Fruit fly (Drosophila melanogaster) whole organism, embryonic: ENCODE results near the gene vir-1.
A peak's percentile ranks its signal among the peaks of the same experiment; 100 is the strongest.

Source experiments
- Aef1 ChIP-seq: fragments of 200-800 bp; sonication (Bioruptor generic); IDR thresholded peaks from 3 replicates; pipeline ENCODE4 v1.3.6; 2022; ENCODE audit warnings: missing biosample characterization, missing genetic modification characterization
- Asciz ChIP-seq: fragments of 200-800 bp; sonication (Bioruptor generic); optimal IDR thresholded peaks from 2 replicates; lab custom pipeline; 2017; ENCODE audit warnings: missing biosample characterization, mild to moderate bottlenecking, missing genetic modification characterization, missing genetic modification reagents
- BtbVII ChIP-seq: fragments of 200-800 bp; sonication (Bioruptor generic); optimal IDR thresholded peaks from 3 replicates; lab custom pipeline; 2017; ENCODE audit warnings: missing biosample characterization, mild to moderate bottlenecking, missing genetic modification characterization
- CG10431 ChIP-seq: fragments of 200-800 bp; sonication (Bioruptor generic); optimal IDR thresholded peaks from 3 replicates; lab custom pipeline; 2018; ENCODE audit warnings: missing biosample characterization, mild to moderate bottlenecking, missing genetic modification characterization
- CG11695 ChIP-seq: fragments of 200-800 bp; sonication (Bioruptor generic); IDR thresholded peaks from 3 replicates; pipeline ENCODE4 v1.3.6; 2022; ENCODE audit warnings: missing biosample characterization, missing genetic modification characterization
- CG12155 ChIP-seq: fragments of 200-800 bp; sonication (Bioruptor generic); optimal IDR thresholded peaks from 3 replicates; lab custom pipeline; 2016; ENCODE audit warnings: missing biosample characterization, missing genetic modification characterization
- CG12391 ChIP-seq: fragments of 200-800 bp; sonication (Bioruptor generic); optimal IDR thresholded peaks from 3 replicates; lab custom pipeline; 2018; ENCODE audit warnings: missing biosample characterization, mild to moderate bottlenecking, missing genetic modification characterization, moderate library complexity
- CG12659 ChIP-seq: fragments of 200-800 bp; sonication (Bioruptor generic); optimal IDR thresholded peaks from 3 replicates; lab custom pipeline; 2017; ENCODE audit warnings: mild to moderate bottlenecking, missing biosample characterization, missing genetic modification reagents, missing genetic modification characterization
- CG13424 ChIP-seq: fragments of 200-800 bp; sonication (Bioruptor generic); optimal IDR thresholded peaks from 2 replicates; lab custom pipeline; 2019; ENCODE audit warnings: missing biosample characterization, mild to moderate bottlenecking, missing genetic modification characterization, moderate library complexity
- CG15479 ChIP-seq: fragments of 200-800 bp; sonication (Bioruptor generic); optimal IDR thresholded peaks from 3 replicates; lab custom pipeline; 2019; ENCODE audit warnings: missing biosample characterization, mild to moderate bottlenecking, missing genetic modification characterization, moderate library complexity
- CG17186 ChIP-seq: fragments of 200-800 bp; sonication (Bioruptor generic); optimal IDR thresholded peaks from 3 replicates; lab custom pipeline; 2017; ENCODE audit warnings: missing biosample characterization, missing genetic modification reagents, missing genetic modification characterization
- CG17361 ChIP-seq: fragments of 200-800 bp; sonication (Bioruptor generic); IDR thresholded peaks from 3 replicates; pipeline ENCODE4 v1.3.6; 2022; ENCODE audit warnings: missing biosample characterization, missing genetic modification characterization
- CG1792 ChIP-seq: fragments of 200-800 bp; sonication (Bioruptor generic); optimal IDR thresholded peaks from 2 replicates; lab custom pipeline; 2016; ENCODE audit warnings: missing biosample characterization, missing genetic modification characterization
- CG18011 ChIP-seq: fragments of 200-800 bp; sonication (Bioruptor generic); optimal IDR thresholded peaks from 2 replicates; lab custom pipeline; 2017; ENCODE audit warnings: missing biosample characterization, missing genetic modification characterization, mild to moderate bottlenecking, moderate library complexity, missing genotype
- CG1832 ChIP-seq: fragments of 200-800 bp; sonication (Bioruptor generic); optimal IDR thresholded peaks from 2 replicates; lab custom pipeline; 2017; ENCODE audit warnings: missing biosample characterization, mild to moderate bottlenecking, missing genetic modification characterization, inconsistent platforms
- CG3065 ChIP-seq: fragments of 200-800 bp; sonication (Bioruptor generic); optimal IDR thresholded peaks from 2 replicates; lab custom pipeline; 2016; ENCODE audit warnings: missing biosample characterization, missing genetic modification characterization
- CG32772 ChIP-seq: fragments of 200-800 bp; sonication (Bioruptor generic); IDR thresholded peaks from 2 replicates; pipeline ENCODE4 v1.3.6; 2022; ENCODE audit warnings: missing biosample characterization, missing genetic modification characterization
- CG3407 ChIP-seq: fragments of 200-800 bp; sonication (Bioruptor generic); optimal IDR thresholded peaks from 2 replicates; lab custom pipeline; 2018; ENCODE audit warnings: missing biosample characterization, mild to moderate bottlenecking, missing genetic modification characterization
- CG3847 ChIP-seq: fragments of 200-800 bp; sonication (Bioruptor generic); IDR thresholded peaks from 2 replicates; pipeline ENCODE4 v1.3.6; 2022; ENCODE audit warnings: missing biosample characterization, missing genetic modification characterization
- CG7357 ChIP-seq: fragments of 200-800 bp; sonication (Bioruptor generic); IDR thresholded peaks from 3 replicates; pipeline ENCODE4 v1.3.6; 2022; ENCODE audit warnings: missing biosample characterization, missing genetic modification characterization
- CG8281 ChIP-seq: fragments of 200-800 bp; sonication (Bioruptor generic); optimal IDR thresholded peaks from 2 replicates; lab custom pipeline; 2018; ENCODE audit warnings: missing biosample characterization, mild to moderate bottlenecking, missing genetic modification characterization, moderate library complexity
- CG9437 ChIP-seq: fragments of 200-800 bp; sonication (Bioruptor generic); optimal IDR thresholded peaks from 2 replicates; lab custom pipeline; 2018; ENCODE audit warnings: missing biosample characterization, mild to moderate bottlenecking, missing genetic modification characterization
- Dfd ChIP-seq, 2 experiments: fragments of >200 bp; optimal IDR thresholded peaks; 2 replicates each; lab custom pipeline; 2017; ENCODE audit warnings: missing biosample characterization in 2 of 2, missing genetic modification characterization in 2 of 2
- E2f1 ChIP-seq: fragments of 200-800 bp; sonication (Bioruptor generic); IDR thresholded peaks from 2 replicates; pipeline ENCODE4 v1.3.6; 2022; ENCODE audit warnings: missing biosample characterization, missing genetic modification characterization
- E2f2 ChIP-seq: fragments of 200-800 bp; sonication (Bioruptor generic); IDR thresholded peaks from 2 replicates; pipeline ENCODE4 v1.3.6; 2022; ENCODE audit warnings: missing biosample characterization, missing genetic modification characterization
- Fer2 ChIP-seq: fragments of 200-800 bp; sonication (Bioruptor generic); optimal IDR thresholded peaks from 2 replicates; lab custom pipeline; 2018; ENCODE audit warnings: missing biosample characterization, mild to moderate bottlenecking, missing genetic modification characterization, moderate library complexity
- Fer3 ChIP-seq: fragments of 200-800 bp; sonication (Bioruptor generic); optimal IDR thresholded peaks from 2 replicates; lab custom pipeline; 2018; ENCODE audit warnings: missing biosample characterization, mild to moderate bottlenecking, missing genetic modification characterization, moderate library complexity
- MBD-R2 ChIP-seq: fragments of 200-800 bp; sonication (Bioruptor generic); IDR thresholded peaks from 2 replicates; pipeline ENCODE4 v1.3.6; 2022; ENCODE audit warnings: missing biosample characterization, missing genetic modification characterization
- Med ChIP-seq: fragments of 200-800 bp; sonication (Bioruptor generic); peaks from one replicate; lab custom pipeline; 2016; ENCODE audit warnings: missing biosample characterization, missing genetic modification characterization, mild to moderate bottlenecking, inconsistent platforms, moderate library complexity
- Neu2 ChIP-seq: fragments of 200-800 bp; sonication (Bioruptor generic); optimal IDR thresholded peaks from 3 replicates; lab custom pipeline; 2016; ENCODE audit warnings: missing biosample characterization, missing genetic modification characterization, borderline replicate concordance
- Pdp1 ChIP-seq, 2 experiments: fragments of 200-800 bp; sonication (Bioruptor generic); optimal IDR thresholded peaks; 3 replicates each; lab custom pipeline; 2016; ENCODE audit warnings: missing biosample characterization in 2 of 2, missing genetic modification characterization in 2 of 2, mild to moderate bottlenecking in 1 of 2, moderate library complexity in 1 of 2
- ac ChIP-seq: fragments of 200-800 bp; sonication (Bioruptor generic); optimal IDR thresholded peaks from 3 replicates; lab custom pipeline; 2017; ENCODE audit warnings: missing biosample characterization, mild to moderate bottlenecking, missing genetic modification characterization
- ato ChIP-seq: fragments of 200-800 bp; sonication (Bioruptor generic); IDR thresholded peaks from 2 replicates; pipeline ENCODE4 v1.3.6; 2022; ENCODE audit warnings: missing biosample characterization, missing genetic modification characterization; ENCODE audit not compliant: partially characterized antibody
- bigmax ChIP-seq: fragments of 200-800 bp; sonication (Bioruptor generic); optimal IDR thresholded peaks from 2 replicates; lab custom pipeline; 2018; ENCODE audit warnings: missing biosample characterization, mild to moderate bottlenecking, missing genetic modification characterization
- ewg ChIP-seq: fragments of 200-800 bp; sonication (Bioruptor generic); optimal IDR thresholded peaks from 3 replicates; lab custom pipeline; 2017; ENCODE audit warnings: mild to moderate bottlenecking, missing biosample characterization, missing genetic modification reagents, missing genetic modification characterization
- fu2 ChIP-seq: fragments of 200-800 bp; sonication (Bioruptor generic); optimal IDR thresholded peaks from 2 replicates; lab custom pipeline; 2016; ENCODE audit warnings: missing biosample characterization, missing genetic modification characterization
- gsb-n ChIP-seq: fragments of 200-800 bp; sonication (Bioruptor generic); optimal IDR thresholded peaks from 3 replicates; lab custom pipeline; 2018; ENCODE audit warnings: missing biosample characterization, mild to moderate bottlenecking, missing genetic modification characterization
- jing ChIP-seq: fragments of 200-800 bp; sonication (Bioruptor generic); optimal IDR thresholded peaks from 2 replicates; lab custom pipeline; 2018; ENCODE audit warnings: missing biosample characterization, mild to moderate bottlenecking, missing genetic modification characterization
- jumu ChIP-seq: fragments of 200-800 bp; sonication (Bioruptor generic); optimal IDR thresholded peaks from 3 replicates; lab custom pipeline; 2016; ENCODE audit warnings: missing biosample characterization, missing genetic modification characterization
- kah ChIP-seq: fragments of 200-800 bp; sonication (Bioruptor generic); optimal IDR thresholded peaks from 2 replicates; lab custom pipeline; 2018; ENCODE audit warnings: missing biosample characterization, mild to moderate bottlenecking, missing genetic modification characterization
- klu ChIP-seq: fragments of 200-800 bp; sonication (Bioruptor generic); IDR thresholded peaks from 2 replicates; pipeline ENCODE4 v1.3.6; 2022; ENCODE audit warnings: missing biosample characterization, missing genetic modification characterization
- mam ChIP-seq: fragments of 200-800 bp; sonication (Bioruptor generic); optimal IDR thresholded peaks from 3 replicates; lab custom pipeline; 2016; ENCODE audit warnings: missing biosample characterization, missing genetic modification characterization
- psq ChIP-seq: fragments of 200-800 bp; sonication (Bioruptor generic); optimal IDR thresholded peaks from 2 replicates; lab custom pipeline; 2017; ENCODE audit warnings: missing biosample characterization, missing genetic modification characterization
- schlank ChIP-seq: fragments of 200-800 bp; sonication (Bioruptor generic); optimal IDR thresholded peaks from 2 replicates; lab custom pipeline; 2018; ENCODE audit warnings: missing biosample characterization, mild to moderate bottlenecking, missing genetic modification characterization
- sim ChIP-seq: fragments of 200-800 bp; sonication (Bioruptor generic); IDR thresholded peaks from 2 replicates; pipeline ENCODE4 v1.3.6; 2022; ENCODE audit warnings: missing biosample characterization, missing genetic modification characterization
- sisA ChIP-seq: fragments of 200-800 bp; sonication (Bioruptor generic); IDR thresholded peaks from 2 replicates; pipeline ENCODE4 v1.3.6; 2022; ENCODE audit warnings: missing biosample characterization, missing genetic modification characterization
- slou ChIP-seq: fragments of 200-800 bp; sonication (Bioruptor generic); optimal IDR thresholded peaks from 3 replicates; lab custom pipeline; 2016; ENCODE audit warnings: missing biosample characterization, missing genetic modification characterization
- sqz ChIP-seq: fragments of 200-800 bp; sonication (Bioruptor generic); optimal IDR thresholded peaks from 3 replicates; lab custom pipeline; 2018; ENCODE audit warnings: missing biosample characterization, mild to moderate bottlenecking, missing genetic modification characterization
- twi ChIP-seq: fragments of 200-800 bp; optimal IDR thresholded peaks from 2 replicates; lab custom pipeline; 2019; ENCODE audit warnings: missing biosample characterization, mild to moderate bottlenecking, missing genetic modification characterization, moderate library complexity
- zen2 ChIP-seq: fragments of 200-800 bp; sonication (Bioruptor generic); IDR thresholded peaks from 3 replicates; pipeline ENCODE4 v1.3.6; 2022; ENCODE audit warnings: missing biosample characterization, missing genetic modification characterization; ENCODE audit not compliant: partially characterized antibody
- zf30C ChIP-seq: fragments of 200-800 bp; sonication (Bioruptor generic); optimal IDR thresholded peaks from 3 replicates; lab custom pipeline; 2018; ENCODE audit warnings: missing biosample characterization, mild to moderate bottlenecking, missing genetic modification characterization

vir-1 gene

DNA sequence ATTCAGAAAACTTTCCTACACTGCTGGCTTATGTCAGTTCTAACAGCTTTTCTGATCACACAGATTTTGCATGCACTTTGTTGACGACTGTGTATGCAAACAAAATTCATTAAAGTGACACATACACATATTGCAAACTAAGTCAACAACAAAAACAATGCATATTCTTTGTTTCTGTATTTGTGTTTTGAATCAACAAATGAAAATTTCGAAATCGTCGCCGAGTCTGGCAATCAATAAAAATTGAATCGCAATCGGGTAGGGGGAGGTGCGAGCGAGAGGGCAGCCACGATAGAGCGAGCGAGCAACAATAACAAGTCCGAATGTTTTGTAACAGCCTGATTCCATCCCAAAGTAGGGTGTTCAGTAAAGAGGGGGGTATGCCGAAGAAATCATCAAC lies 39.8 kb upstream of the vir-1 start:
- TF ChIP-seq CG8281 (tag; lab: Kevin White, UChicago) (peak; percentile 6), schlank (peak; percentile 2), E2f1 (GFP tag; lab: Robert Waterston, UW) (no peak), sisA (GFP tag; lab: Robert Waterston, UW) (no peak), jumu (GFP tag; lab: Kevin White, UChicago) (no peak), CG15479 (GFP tag; lab: Kevin White, UChicago) (no peak), jing (no peak), CG3407 (GFP tag; lab: Kevin White, UChicago) (peak; percentile 4), mam (no peak), MBD-R2 (GFP tag; lab: Robert Waterston, UW) (no peak), CG12155 (no peak), CG1832 (GFP tag; lab: Kevin White, UChicago) (no peak), E2f2 (no peak), CG10431 (GFP tag; lab: Kevin White, UChicago) (no peak), CG3847 (GFP tag; lab: Robert Waterston, UW) (no peak), klu (GFP tag; lab: Robert Waterston, UW) (no peak), CG17361 (GFP tag; lab: Robert Waterston, UW) (no peak), CG7357 (GFP tag; lab: Robert Waterston, UW) (no peak), CG3065 (no peak), bigmax (GFP tag; lab: Kevin White, UChicago) (no peak), CG12391 (tag; lab: Kevin White, UChicago) (no peak), twi (tag; lab: Kevin White, UChicago) (no peak), Pdp1 (GFP tag; optimal IDR thresholded peaks at IDR 0.05; lab: Kevin White, UChicago) (peak in 1 of 2 experiments; percentile 83), zf30C (GFP tag; lab: Kevin White, UChicago) (no peak), slou (no peak), psq (no peak), CG12659 (GFP tag; lab: Kevin White, UChicago) (no peak), sim (GFP tag; lab: Robert Waterston, UW) (no peak), ac (GFP tag; lab: Kevin White, UChicago) (no peak), BtbVII (GFP tag; lab: Kevin White, UChicago) (peak; percentile 53), Asciz (peak; percentile 69), Med (GFP tag; lab: Kevin White, UChicago) (peak; percentile 79), Aef1 (no peak), zen2 (GFP tag; lab: Robert Waterston, UW) (no peak), ewg (GFP tag; lab: Kevin White, UChicago) (no peak), CG18011 (GFP tag; lab: Kevin White, UChicago) (no peak), gsb-n (tag; lab: Kevin White, UChicago) (no peak), Neu2 (GFP tag; lab: Kevin White, UChicago) (no peak), CG1792 (GFP tag; lab: Kevin White, UChicago) (peak; percentile 16), kah (peak; percentile 24), sqz (peak; percentile 13), CG11695 (0 out of 3 replicates have a peak, but pooled peaks have one; percentile 30), Fer3 (tag; lab: Kevin White, UChicago) (peak; percentile 35), Fer2 (no peak), CG32772 (GFP tag; lab: Robert Waterston, UW) (no peak), CG9437 (GFP tag; lab: Kevin White, UChicago) (no peak), Dfd (GFP tag; optimal IDR thresholded peaks at IDR 0.05; lab: Kevin White, UChicago) (no peak), CG13424 (peak; percentile 31), CG17186 (GFP tag; lab: Kevin White, UChicago) (no peak), ato (GFP tag; lab: Robert Waterston, UW) (no peak), fu2 (no peak)
